Worm (Caenorhabditis elegans): ENCODE measurements around the gene sth-1.

DNA sequence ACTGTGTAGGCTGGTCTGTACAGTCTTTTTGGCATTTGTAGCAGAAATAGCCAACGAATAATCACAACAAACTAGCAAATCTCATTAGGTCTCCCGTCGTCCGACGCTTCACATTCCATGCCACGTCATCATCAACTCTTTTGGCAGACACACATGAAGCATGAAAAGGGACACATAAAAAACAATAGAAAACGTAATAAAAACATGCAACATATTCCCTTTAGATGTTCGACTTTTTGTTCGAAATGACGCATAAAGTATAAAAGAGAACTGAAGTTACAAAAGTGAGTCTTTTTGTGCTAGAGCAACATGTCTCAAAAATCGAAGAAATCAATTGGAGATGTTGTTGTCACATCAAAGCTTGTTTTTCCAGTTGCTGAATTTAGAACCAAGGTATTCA is at the start of gene sth-1:
- no peak for TF ChIP-seq F13C5.2 (tag; optimal IDR thresholded peaks at IDR 0.05)
- TF ChIP-seq flt-1 (GFP tag; IDR thresholded peaks at IDR 0.05), result no peak
